Worm (Caenorhabditis elegans) whole organism, midembryonic: ENCODE measurements around the gene let-92.

Source experiments
- T22C8.4 ChIP-seq: fragments of 200-800 bp; sonication (Bioruptor generic); IDR thresholded peaks from 2 replicates; pipeline ENCODE4 v1.3.6; 2022; ENCODE audit warnings: missing genetic modification characterization, missing compliant biosample characterization
- flt-1 ChIP-seq: fragments of 200-800 bp; sonication (Bioruptor generic); IDR thresholded peaks from 2 replicates; pipeline ENCODE4 v1.3.6; 2022; ENCODE audit warnings: missing genetic modification characterization, missing compliant biosample characterization
- klf-2 ChIP-seq: fragments of 200-800 bp; sonication (Bioruptor generic); conservative IDR thresholded peaks from 2 replicates; pipeline ENCODE4 v1.3.6; 2022; ENCODE audit warnings: missing genetic modification reagents, missing genetic modification characterization, missing compliant biosample characterization
- ref-1 ChIP-seq: fragments of 200-800 bp; sonication (Bioruptor generic); conservative IDR thresholded peaks from 2 replicates; pipeline ENCODE4 v1.3.6; 2022; ENCODE audit warnings: missing genetic modification reagents, missing genetic modification characterization, missing compliant biosample characterization
- ztf-29 ChIP-seq: fragments of 200-800 bp; sonication (Bioruptor generic); IDR thresholded peaks from 2 replicates; pipeline ENCODE4 v1.3.6; 2022; ENCODE audit warnings: missing genetic modification reagents, missing genetic modification characterization, missing compliant biosample characterization

ce11 chrIV:11902832-11903231 is 44.6 kb downstream of the let-92 start:
- TF ChIP-seq flt-1 (GFP tag; lab: Robert Waterston, UW) (no peak), ztf-29 (GFP tag; lab: Robert Waterston, UW) (no peak), T22C8.4 (GFP tag; lab: Robert Waterston, UW) (no peak), klf-2 (GFP tag; lab: Robert Waterston, UW) (no peak), ref-1 (GFP tag; lab: Robert Waterston, UW) (no peak)
